Worm (Caenorhabditis elegans) whole organism, L4 larva: ENCODE results near the gene sre-13.

Experiments used
- R02D3.7 ChIP-seq: fragments of 150-350 bp; sonication (generic microtip); optimal IDR thresholded peaks from 3 replicates; lab custom pipeline; 2014; ENCODE audit warnings: missing biosample characterization, missing genetic modification characterization
- ama-1 ChIP-seq: fragments of 150-350 bp; optimal IDR thresholded peaks from 2 replicates; lab custom pipeline; 2014; ENCODE audit warnings: inconsistent platforms, mixed read lengths
- pqm-1 ChIP-seq: sonication (generic microtip); optimal IDR thresholded peaks from 2 replicates; lab custom pipeline; 2017; ENCODE audit warnings: missing biosample characterization, missing genetic modification characterization
- skn-1 ChIP-seq: fragments of 150-350 bp; optimal IDR thresholded peaks from 2 replicates; lab custom pipeline; 2014; ENCODE audit warnings: missing biosample characterization, missing genetic modification characterization
- unc-62 ChIP-seq, 3 experiments: fragments of 150-350 bp in 1 of 3; sonication (generic microtip); optimal IDR thresholded peaks in 2 of 3; peaks in 1 of 3; 1 replicate in 1 of 3; 2 replicates in 2 of 3; lab custom pipeline; 2014 to 2017; ENCODE audit warnings: missing biosample characterization in 3 of 3, missing genetic modification characterization in 3 of 3, missing genetic modification reagents in 3 of 3, missing genotype in 1 of 3

DNA sequence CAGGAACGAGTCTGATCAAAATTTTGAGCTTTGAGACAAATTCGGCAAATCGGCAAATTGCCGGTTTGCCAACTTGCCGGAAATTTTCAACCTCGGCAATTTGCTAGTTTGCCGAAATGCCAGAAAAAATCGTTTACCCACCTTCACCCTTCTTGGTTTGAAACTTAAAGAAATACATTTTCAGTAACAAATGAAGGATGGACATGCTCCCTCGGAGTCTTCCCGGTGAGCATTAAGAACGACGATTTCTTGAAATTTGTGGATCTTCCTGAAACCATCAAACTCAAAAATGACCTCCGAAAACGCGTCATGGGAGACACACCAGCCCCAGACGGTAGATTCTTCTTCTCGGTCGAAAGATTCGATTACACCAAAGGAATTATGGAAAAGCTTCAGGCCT is 33.9 kb downstream of the sre-13 start:
- TF ChIP-seq pqm-1 (tag; lab: Kevin White, UChicago) (no peak), R02D3.7 (tag; lab: Kevin White, UChicago) (no peak), skn-1 (tag; lab: Kevin White, UChicago) (no peak), unc-62 (GFP tag; optimal IDR thresholded peaks at IDR 0.05 in 1 of 2; lab: Kevin White, UChicago) (no peak), unc-62 (tag; optimal IDR thresholded peaks at IDR 0.05; lab: Kevin White, UChicago) (no peak), ama-1 (peak; percentile 34)
